Fruit fly (Drosophila melanogaster) whole organism, adult: ENCODE measurements around the gene CG2519.

Experiments used
- CG11617 ChIP-seq: fragments of 200-800 bp; sonication (Bioruptor generic); optimal IDR thresholded peaks from 2 replicates; lab custom pipeline; 2017; ENCODE audit warnings: mild to moderate bottlenecking, missing biosample characterization, missing genetic modification reagents, missing genetic modification characterization
- CG14711 ChIP-seq: fragments of 200-800 bp; sonication (Bioruptor generic); optimal IDR thresholded peaks from 2 replicates; lab custom pipeline; 2018; ENCODE audit warnings: missing biosample characterization, mild to moderate bottlenecking, missing genetic modification characterization, moderate library complexity
- CG5204 ChIP-seq: fragments of 200-800 bp; sonication (Bioruptor generic); optimal IDR thresholded peaks from 2 replicates; lab custom pipeline; 2016; ENCODE audit warnings: missing biosample characterization, missing genetic modification characterization
- CG7101 ChIP-seq: fragments of 200-800 bp; sonication (Bioruptor generic); optimal IDR thresholded peaks from 2 replicates; lab custom pipeline; 2018; ENCODE audit warnings: missing biosample characterization, mild to moderate bottlenecking, missing genetic modification characterization, moderate library complexity
- Hr96 ChIP-seq: fragments of 200-800 bp; sonication (Bioruptor generic); optimal IDR thresholded peaks from 2 replicates; lab custom pipeline; 2016; ENCODE audit warnings: missing biosample characterization, missing genetic modification characterization
- Mnt ChIP-seq: fragments of 200-800 bp; sonication (Bioruptor generic); optimal IDR thresholded peaks from 2 replicates; lab custom pipeline; 2016; ENCODE audit warnings: missing biosample characterization, mild to moderate bottlenecking, missing genetic modification characterization
- bab1 ChIP-seq: fragments of 200-800 bp; sonication (Bioruptor generic); optimal IDR thresholded peaks from 3 replicates; lab custom pipeline; 2019; ENCODE audit warnings: missing biosample characterization, mild to moderate bottlenecking, missing genetic modification characterization, moderate library complexity
- cic ChIP-seq: fragments of 200-800 bp; sonication (Bioruptor generic); optimal IDR thresholded peaks from 2 replicates; lab custom pipeline; 2017; ENCODE audit warnings: missing biosample characterization, mild to moderate bottlenecking, missing genetic modification characterization, moderate library complexity
- kay ChIP-seq: fragments of 200-800 bp; sonication (Bioruptor generic); peaks from one replicate; lab custom pipeline; 2016; ENCODE audit warnings: missing biosample characterization, missing genetic modification characterization, borderline replicate concordance
- ovo ChIP-seq: fragments of 200-800 bp; sonication (Bioruptor generic); optimal IDR thresholded peaks from 2 replicates; lab custom pipeline; 2016; ENCODE audit warnings: missing biosample characterization, missing genetic modification characterization
- pad ChIP-seq: fragments of 200-800 bp; sonication (Bioruptor generic); optimal IDR thresholded peaks from 3 replicates; lab custom pipeline; 2017; ENCODE audit warnings: missing biosample characterization, missing genetic modification characterization, mild to moderate bottlenecking, moderate library complexity, missing genetic modification reagents

DNA sequence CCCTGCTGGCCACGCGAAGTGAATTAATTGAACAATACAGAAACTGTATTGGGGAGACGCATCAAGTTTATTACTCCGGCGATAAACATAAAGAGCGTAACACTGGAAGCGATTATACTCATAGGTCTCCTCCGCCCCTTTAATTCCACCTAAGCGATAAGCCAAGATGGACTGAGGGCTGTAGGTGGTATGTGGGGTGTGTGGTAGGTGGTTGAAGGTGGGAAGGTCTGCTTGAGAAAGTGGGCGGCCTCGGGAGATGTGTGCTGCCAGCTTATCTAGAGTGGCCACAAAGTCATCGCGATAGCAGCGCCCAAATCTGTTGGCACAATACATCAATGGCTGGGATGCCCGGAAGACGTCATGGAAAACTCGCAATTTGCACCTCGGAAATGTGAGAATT lies 50.0 kb downstream of the CG2519 start:
- TF ChIP-seq kay (GFP tag; lab: Kevin White, UChicago) (no peak), CG14711 (tag; lab: Kevin White, UChicago) (no peak), cic (GFP tag; lab: Kevin White, UChicago) (no peak), CG5204 (GFP tag; lab: Kevin White, UChicago) (no peak), Mnt (GFP tag; lab: Kevin White, UChicago) (no peak), bab1 (no peak), Hr96 (no peak), pad (GFP tag; lab: Kevin White, UChicago) (no peak), ovo (no peak), CG11617 (no peak), CG7101 (no peak)
